Fruit fly (Drosophila melanogaster): ENCODE measurements around the gene CG12229.

The CG12229 gene

DNA sequence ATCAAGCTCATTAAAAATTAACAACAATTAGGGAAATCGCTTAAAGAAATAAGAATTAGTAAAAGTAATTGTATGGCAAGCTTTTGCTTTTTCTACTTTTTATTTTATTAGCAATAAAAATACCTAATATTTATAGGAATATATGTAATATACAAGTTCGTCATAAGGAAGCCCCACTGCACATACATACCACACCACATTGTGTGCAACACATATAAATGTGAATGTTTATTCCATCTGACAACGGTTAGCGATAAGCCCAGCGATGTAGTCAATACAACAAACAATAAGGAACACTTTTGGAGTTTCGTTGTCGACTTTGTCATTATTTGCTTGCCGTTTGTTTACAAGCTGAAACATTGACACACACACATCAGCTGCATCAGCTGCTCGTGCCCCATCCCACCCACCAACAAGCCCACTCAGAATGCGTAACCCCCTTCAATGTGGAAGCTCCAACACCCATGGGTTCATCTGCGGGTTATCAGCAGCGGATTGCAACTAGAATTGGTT, 49.1 kb upstream of the CG12229 start (continued):
- TF ChIP-seq Sox102F (GFP tag; optimal IDR thresholded peaks at IDR 0.05): peak; percentile 74
- TF ChIP-seq oc (tag; optimal IDR thresholded peaks at IDR 0.05): peak; percentile 81
- peak in 1 of 3 experiments; percentile 31 for TF ChIP-seq Stat92E (GFP tag; optimal IDR thresholded peaks at IDR 0.05)
- TF ChIP-seq Side (GFP tag; optimal IDR thresholded peaks at IDR 0.05): peak; percentile 72
- TF ChIP-seq gem (tag; optimal IDR thresholded peaks at IDR 0.05): peak; percentile 82
- peak; percentile 63 for TF ChIP-seq CG8290 (GFP tag; optimal IDR thresholded peaks at IDR 0.05)
- TF ChIP-seq CG8290 (tag; optimal IDR thresholded peaks at IDR 0.05): peak; percentile 77 to 96
- no peak for TF ChIP-seq CG7963 (GFP tag; IDR thresholded peaks at IDR 0.05; ENCODE audit: partially characterized antibody)
- peak; percentile 95 for TF ChIP-seq CG10431 (GFP tag; optimal IDR thresholded peaks at IDR 0.05)
- peak; percentile 80 for TF ChIP-seq Ets65A (GFP tag)
- peak; percentile 94 for TF ChIP-seq CG1603 (tag; optimal IDR thresholded peaks at IDR 0.05)
- TF ChIP-seq NfI (GFP tag; optimal IDR thresholded peaks at IDR 0.05): no peak
- TF ChIP-seq CG30403 (GFP tag; optimal IDR thresholded peaks at IDR 0.05): no peak
- peak; percentile 61; the same call in 1 of the 2 replicates for TF ChIP-seq HLH3B (GFP tag; IDR thresholded peaks at IDR 0.05)
- peak; percentile 29 for TF ChIP-seq CG4617 (GFP tag; optimal IDR thresholded peaks at IDR 0.05; ENCODE audit: borderline replicate concordance)
- TF ChIP-seq insv (GFP tag; optimal IDR thresholded peaks at IDR 0.05): peak in 1 of 2 experiments; percentile 32
- no peak for TF ChIP-seq CG10147 (GFP tag; optimal IDR thresholded peaks at IDR 0.05)
- no peak for TF ChIP-seq CG10321 (GFP tag; IDR thresholded peaks at IDR 0.05)
- TF ChIP-seq Myb (GFP tag; optimal IDR thresholded peaks at IDR 0.05): peak; percentile 5
- peak; percentile 38 for TF ChIP-seq shn (GFP tag; optimal IDR thresholded peaks at IDR 0.05)
- no peak for TF ChIP-seq CG9609 (GFP tag; optimal IDR thresholded peaks at IDR 0.05)
- no peak for TF ChIP-seq CG42726 (GFP tag; IDR thresholded peaks at IDR 0.05; ENCODE audit: partially characterized antibody)
- TF ChIP-seq CG7987 (GFP tag; optimal IDR thresholded peaks at IDR 0.05): peak; percentile 91
- peak; percentile 86 for TF ChIP-seq Awh (GFP tag; IDR thresholded peaks at IDR 0.05)
- peak; percentile 72 for TF ChIP-seq CG18599 (GFP tag; optimal IDR thresholded peaks at IDR 0.05)
- peak; percentile 38 for TF ChIP-seq Chrac-16 (GFP tag; optimal IDR thresholded peaks at IDR 0.05)
- no peak for TF ChIP-seq dimm (GFP tag; IDR thresholded peaks at IDR 0.05)
- peak; percentile 66 for TF ChIP-seq trem (tag; optimal IDR thresholded peaks at IDR 0.05)
- TF ChIP-seq CG6683 (GFP tag; optimal IDR thresholded peaks at IDR 0.05): peak; percentile 17
- TF ChIP-seq Rx (GFP tag; IDR thresholded peaks at IDR 0.05): no peak
- TF ChIP-seq C15 (GFP tag; IDR thresholded peaks at IDR 0.05): no peak
- peak; percentile 23 for TF ChIP-seq HmgZ (tag; optimal IDR thresholded peaks at IDR 0.05)
- TF ChIP-seq croc (GFP tag; conservative IDR thresholded peaks at IDR 0.05): peak; percentile 46
- TF ChIP-seq CG16863 (GFP tag; optimal IDR thresholded peaks at IDR 0.05): peak; percentile 57
- peak; percentile 66 for TF ChIP-seq bab2 (GFP tag; optimal IDR thresholded peaks at IDR 0.05)
- no peak for TF ChIP-seq CG16815 (GFP tag; optimal IDR thresholded peaks at IDR 0.05)
- TF ChIP-seq tap (tag; optimal IDR thresholded peaks at IDR 0.05): peak; percentile 75
- peak; percentile 41 for TF ChIP-seq CG9797 (GFP tag; optimal IDR thresholded peaks at IDR 0.05)
- peak; percentile 86 for TF ChIP-seq org-1 (GFP tag; optimal IDR thresholded peaks at IDR 0.05)
- TF ChIP-seq CG10959 (GFP tag; IDR thresholded peaks at IDR 0.05): peak; percentile 58; the same call in 1 of the 2 replicates
- TF ChIP-seq CG9437 (GFP tag; optimal IDR thresholded peaks at IDR 0.05): no peak
- TF ChIP-seq cas (GFP tag; IDR thresholded peaks at IDR 0.05): no peak
- TF ChIP-seq CG12769 (tag; optimal IDR thresholded peaks at IDR 0.05): peak; percentile 45
- peak; percentile 66 for TF ChIP-seq Six4 (GFP tag; optimal IDR thresholded peaks at IDR 0.05)
- TF ChIP-seq fd64A (GFP tag; optimal IDR thresholded peaks at IDR 0.05): peak; percentile 98
- TF ChIP-seq CG8765 (GFP tag; IDR thresholded peaks at IDR 0.05): no peak
- no peak for TF ChIP-seq CG18011 (GFP tag; optimal IDR thresholded peaks at IDR 0.05)
- no peak for TF ChIP-seq Hmr (GFP tag; optimal IDR thresholded peaks at IDR 0.05)
- TF ChIP-seq CG17912 (GFP tag; optimal IDR thresholded peaks at IDR 0.05): peak; percentile 88
- TF ChIP-seq Hand (GFP tag; optimal IDR thresholded peaks at IDR 0.05): no peak
